Fruit fly (Drosophila melanogaster): ENCODE results near the gene CG11601.
A peak's percentile ranks its signal among the peaks of the same experiment; 100 is the strongest.

- TF ChIP-seq CG33017 (tag; optimal IDR thresholded peaks at IDR 0.05) (peak; percentile 45), tj (GFP tag; optimal IDR thresholded peaks at IDR 0.05) (no peak), CG1620 (GFP tag; optimal IDR thresholded peaks at IDR 0.05) (peak; percentile 74), CG7045 (GFP tag; optimal IDR thresholded peaks at IDR 0.05) (peak; percentile 4), ovo (GFP tag; optimal IDR thresholded peaks at IDR 0.05) (peak; percentile 82), CG11617 (GFP tag; optimal IDR thresholded peaks at IDR 0.05) (peak; percentile 24)
Measured at dm6 chr2L:305646-306045, 22.6 kb upstream of the CG11601 start, which contains the start of gene Plc21C.

Data from whole organism, adult.